Worm (Caenorhabditis elegans) whole organism, L3 larva: ENCODE data around the gene Y75B8A.63.
A peak's percentile ranks its signal among the peaks of the same experiment; 100 is the strongest.

ENCODE experiments used
- R02D3.7 ChIP-seq: fragments of 150-350 bp; optimal IDR thresholded peaks from 2 replicates; lab custom pipeline; 2014; ENCODE audit warnings: missing biosample characterization, missing genetic modification characterization
- aly-2 ChIP-seq: fragments of 150-350 bp; optimal IDR thresholded peaks from 2 replicates; lab custom pipeline; 2014; ENCODE audit warnings: missing biosample characterization, missing genetic modification characterization
- ceh-16 ChIP-seq: sonication (generic microtip); optimal IDR thresholded peaks from 2 replicates; lab custom pipeline; 2017; ENCODE audit warnings: missing biosample characterization, missing genetic modification characterization
- ceh-28 ChIP-seq: fragments of 150-350 bp; optimal IDR thresholded peaks from 2 replicates; lab custom pipeline; 2014; ENCODE audit warnings: missing biosample characterization, missing genetic modification reagents, missing genetic modification characterization
- ceh-9 ChIP-seq: sonication (generic microtip); optimal IDR thresholded peaks from 2 replicates; lab custom pipeline; 2018; ENCODE audit warnings: missing biosample characterization, missing genetic modification characterization
- daf-12 ChIP-seq: fragments of 150-350 bp; optimal IDR thresholded peaks from 2 replicates; lab custom pipeline; 2014; ENCODE audit warnings: missing biosample characterization, missing genetic modification reagents, missing genetic modification characterization
- egl-5 ChIP-seq: fragments of 150-350 bp; optimal IDR thresholded peaks from 2 replicates; lab custom pipeline; 2017; ENCODE audit warnings: missing biosample characterization, missing genetic modification reagents, missing genetic modification characterization, inconsistent platforms
- elt-1 ChIP-seq: fragments of 150-350 bp; optimal IDR thresholded peaks from 2 replicates; lab custom pipeline; 2014; ENCODE audit warnings: missing biosample characterization, missing genetic modification characterization
- elt-2 ChIP-seq: sonication (generic microtip); optimal IDR thresholded peaks from 2 replicates; lab custom pipeline; 2016; ENCODE audit warnings: missing genetic modification reagents, mild to moderate bottlenecking, missing genetic modification characterization, missing compliant biosample characterization
- fkh-10 ChIP-seq: sonication (generic microtip); optimal IDR thresholded peaks from 2 replicates; lab custom pipeline; 2017; ENCODE audit warnings: missing biosample characterization, missing genetic modification reagents, missing genetic modification characterization
- fos-1 ChIP-seq: fragments of 150-350 bp; optimal IDR thresholded peaks from 2 replicates; lab custom pipeline; 2014; ENCODE audit warnings: missing biosample characterization, missing genetic modification characterization
- hmg-11 ChIP-seq: sonication (generic microtip); optimal IDR thresholded peaks from 2 replicates; lab custom pipeline; 2016; ENCODE audit warnings: missing genetic modification characterization, missing compliant biosample characterization
- jun-1 ChIP-seq: fragments of 150-350 bp; optimal IDR thresholded peaks from 2 replicates; lab custom pipeline; 2014; ENCODE audit warnings: missing biosample characterization, missing genetic modification reagents, missing genetic modification characterization
- lin-15B ChIP-seq: fragments of 150-350 bp; optimal IDR thresholded peaks from 2 replicates; lab custom pipeline; 2014; ENCODE audit warnings: missing biosample characterization, missing genetic modification characterization
- lin-39 ChIP-seq: fragments of 150-350 bp; optimal IDR thresholded peaks from 2 replicates; lab custom pipeline; 2018; ENCODE audit warnings: missing biosample characterization, missing genetic modification reagents, missing genetic modification characterization
- lsy-12 ChIP-seq: sonication (generic microtip); optimal IDR thresholded peaks from 2 replicates; lab custom pipeline; 2016; ENCODE audit warnings: mild to moderate bottlenecking, missing genetic modification characterization, missing compliant biosample characterization
- mdl-1 ChIP-seq: fragments of 150-350 bp; optimal IDR thresholded peaks from 2 replicates; lab custom pipeline; 2014; ENCODE audit warnings: missing biosample characterization, missing genetic modification characterization
- mml-1 ChIP-seq: fragments of 150-350 bp; sonication (generic microtip); optimal IDR thresholded peaks from 3 replicates; lab custom pipeline; 2014; ENCODE audit warnings: missing biosample characterization, missing genetic modification characterization
- nfya-1 ChIP-seq: sonication (generic microtip); optimal IDR thresholded peaks from 2 replicates; lab custom pipeline; 2017; ENCODE audit warnings: missing genetic modification characterization, mild to moderate bottlenecking, missing compliant biosample characterization, antibody characterized with exemption, moderate library complexity; ENCODE audit not compliant: insufficient read depth
- nhr-11 ChIP-seq: fragments of 150-350 bp; optimal IDR thresholded peaks from 2 replicates; lab custom pipeline; 2014; ENCODE audit warnings: missing biosample characterization, missing genetic modification characterization
- nhr-23 ChIP-seq: fragments of 150-350 bp; optimal IDR thresholded peaks from 2 replicates; lab custom pipeline; 2014; ENCODE audit warnings: missing biosample characterization, missing genetic modification reagents, missing genetic modification characterization
- nhr-25 ChIP-seq: sonication (generic microtip); optimal IDR thresholded peaks from 2 replicates; lab custom pipeline; 2017; ENCODE audit warnings: missing biosample characterization, missing genetic modification characterization
- nhr-43 ChIP-seq: sonication (generic microtip); optimal IDR thresholded peaks from 2 replicates; lab custom pipeline; 2016; ENCODE audit warnings: mild to moderate bottlenecking, missing genetic modification characterization, missing compliant biosample characterization; ENCODE audit not compliant: poor library complexity, severe bottlenecking
- nhr-67 ChIP-seq: fragments of 150-350 bp; optimal IDR thresholded peaks from 2 replicates; lab custom pipeline; 2014; ENCODE audit warnings: missing biosample characterization, missing genetic modification characterization
- nhr-76 ChIP-seq: fragments of 150-350 bp; sonication (generic microtip); optimal IDR thresholded peaks from 5 replicates; lab custom pipeline; 2014; ENCODE audit warnings: missing biosample characterization, missing genetic modification characterization
- nhr-77 ChIP-seq: fragments of 150-350 bp; optimal IDR thresholded peaks from 2 replicates; lab custom pipeline; 2014; ENCODE audit warnings: missing biosample characterization, missing genetic modification characterization
- pha-4 ChIP-seq: fragments of 150-350 bp; optimal IDR thresholded peaks from 2 replicates; lab custom pipeline; 2014; ENCODE audit warnings: missing biosample characterization, missing genetic modification reagents, missing genetic modification characterization
- pqm-1 ChIP-seq: fragments of 150-350 bp; optimal IDR thresholded peaks from 2 replicates; lab custom pipeline; 2017; ENCODE audit warnings: missing biosample characterization, missing genetic modification characterization, inconsistent platforms
- sea-2 ChIP-seq: fragments of 150-350 bp; sonication (generic microtip); optimal IDR thresholded peaks from 4 replicates; lab custom pipeline; 2014; ENCODE audit warnings: missing biosample characterization, missing genetic modification reagents, missing genetic modification characterization
- skn-1 ChIP-seq: fragments of 150-350 bp; optimal IDR thresholded peaks from 2 replicates; lab custom pipeline; 2014; ENCODE audit warnings: missing biosample characterization, missing genetic modification characterization
- snpc-4 ChIP-seq: fragments of 150-350 bp; optimal IDR thresholded peaks from 2 replicates; lab custom pipeline; 2014; ENCODE audit warnings: missing biosample characterization, missing genetic modification characterization
- tbx-2 ChIP-seq: sonication (generic microtip); optimal IDR thresholded peaks from 2 replicates; lab custom pipeline; 2016; ENCODE audit warnings: mild to moderate bottlenecking, missing genetic modification characterization, missing compliant biosample characterization
- unc-62 ChIP-seq: fragments of 150-350 bp; sonication (generic microtip); optimal IDR thresholded peaks from 4 replicates; lab custom pipeline; 2014; ENCODE audit warnings: missing biosample characterization, missing genetic modification reagents, missing genetic modification characterization
- zag-1 ChIP-seq: fragments of 150-350 bp; optimal IDR thresholded peaks from 2 replicates; lab custom pipeline; 2014; ENCODE audit warnings: missing biosample characterization, missing genetic modification characterization

Y75B8A.63 gene

DNA sequence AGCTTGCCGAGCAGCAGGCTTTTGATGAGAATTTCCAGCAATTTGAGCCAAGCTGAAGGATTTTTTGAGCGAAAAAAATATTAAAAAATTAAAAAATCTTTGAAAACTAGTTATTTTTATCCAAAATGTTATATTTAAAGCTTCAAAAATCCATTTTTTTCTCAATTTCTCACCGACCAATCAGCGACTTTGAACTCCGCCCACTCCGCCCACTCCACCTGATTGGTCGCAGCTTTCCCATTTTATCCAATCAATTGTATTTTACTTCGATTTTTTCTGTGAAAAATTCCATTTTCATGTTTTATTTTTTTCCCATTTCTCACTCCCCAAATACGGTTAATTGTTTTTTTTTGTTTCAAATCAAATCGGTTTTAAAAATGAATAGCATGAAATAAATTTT, 17.2 kb downstream of the Y75B8A.63 start:
- TF ChIP-seq nfya-1 (tag; lab: Kevin White, UChicago) (peak; percentile 100), pqm-1 (tag; lab: Kevin White, UChicago) (no peak)
- TF ChIP-seq, all 47 proteins: peak for 1

ce11 chrIII:12349027-12349426, 21.3 kb downstream of the Y75B8A.63 start:
- peak; percentile 87 for TF ChIP-seq nfya-1 (tag; lab: Kevin White, UChicago)
- TF ChIP-seq elt-2 (tag; lab: Kevin White, UChicago) = no peak
- TF ChIP-seq aly-2 (tag; lab: Kevin White, UChicago) = no peak
- TF ChIP-seq nhr-43 (tag; lab: Kevin White, UChicago) = no peak

DNA sequence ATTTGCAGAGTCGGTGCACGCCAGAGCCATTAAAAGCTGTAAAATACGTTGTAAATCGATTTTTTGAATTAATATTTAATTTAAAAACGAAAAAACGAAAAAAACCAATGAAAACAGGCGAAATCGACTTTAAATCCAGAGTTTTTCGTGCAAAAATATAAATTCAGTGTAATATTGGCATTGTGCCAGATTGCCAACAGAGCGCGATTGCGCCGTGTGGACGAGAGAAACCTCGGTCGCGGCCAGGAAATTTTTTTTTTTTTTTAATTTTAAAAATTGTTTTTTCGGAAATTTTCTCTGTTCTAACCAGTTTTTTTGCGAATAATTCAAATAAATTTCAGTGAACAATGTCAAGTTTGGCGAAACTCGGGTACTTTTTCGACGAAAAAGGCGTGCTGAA, 23.6 kb downstream of the Y75B8A.63 start, which contains the start of the genes pph-4.1 and Y75B8A.31:
Gene pph-4.1 (minus strand): TSS at position 36 of the 400 bp plus-strand sequence.
Gene Y75B8A.31 (plus strand): TSS at position 342 of the 400 bp plus-strand sequence.
- TF ChIP-seq fkh-10 (GFP tag; lab: Kevin White, UChicago) (no peak), nhr-43 (tag; lab: Kevin White, UChicago) (peak; percentile 91), hmg-11 (tag; lab: Kevin White, UChicago) (peak; percentile 72), nhr-23 (tag; lab: Kevin White, UChicago) (peak; percentile 93), fos-1 (tag; lab: Kevin White, UChicago) (no peak), elt-2 (tag; lab: Kevin White, UChicago) (peak; percentile 54), lin-15B (tag; lab: Kevin White, UChicago) (peak; percentile 98), mdl-1 (no peak), tbx-2 (tag; lab: Kevin White, UChicago) (peak; percentile 4), zag-1 (tag; lab: Kevin White, UChicago) (no peak), nhr-77 (tag; lab: Kevin White, UChicago) (peak; percentile 21), nhr-76 (tag; lab: Kevin White, UChicago) (no peak), lsy-12 (peak; percentile 14), nhr-11 (tag; lab: Kevin White, UChicago) (no peak), nfya-1 (tag; lab: Kevin White, UChicago) (peak; percentile 93), sea-2 (GFP tag; lab: Kevin White, UChicago) (no peak), ceh-9 (tag; lab: Kevin White, UChicago) (no peak), jun-1 (tag; lab: Kevin White, UChicago) (peak; percentile 33), pha-4 (tag; lab: Kevin White, UChicago) (peak; percentile 94), pqm-1 (tag; lab: Kevin White, UChicago) (peak; percentile 45), ceh-28 (tag; lab: Kevin White, UChicago) (peak; percentile 68), nhr-67 (tag; lab: Kevin White, UChicago) (no peak), unc-62 (GFP tag; lab: Kevin White, UChicago) (no peak), nhr-25 (tag; lab: Kevin White, UChicago) (peak; percentile 53), lin-39 (tag; lab: Kevin White, UChicago) (peak; percentile 13), skn-1 (tag; lab: Kevin White, UChicago) (peak; percentile 43), R02D3.7 (peak; percentile 58), daf-12 (tag; lab: Kevin White, UChicago) (no peak), snpc-4 (tag; lab: Kevin White, UChicago) (peak; percentile 89), egl-5 (tag; lab: Kevin White, UChicago) (no peak), elt-1 (peak; percentile 50)

DNA sequence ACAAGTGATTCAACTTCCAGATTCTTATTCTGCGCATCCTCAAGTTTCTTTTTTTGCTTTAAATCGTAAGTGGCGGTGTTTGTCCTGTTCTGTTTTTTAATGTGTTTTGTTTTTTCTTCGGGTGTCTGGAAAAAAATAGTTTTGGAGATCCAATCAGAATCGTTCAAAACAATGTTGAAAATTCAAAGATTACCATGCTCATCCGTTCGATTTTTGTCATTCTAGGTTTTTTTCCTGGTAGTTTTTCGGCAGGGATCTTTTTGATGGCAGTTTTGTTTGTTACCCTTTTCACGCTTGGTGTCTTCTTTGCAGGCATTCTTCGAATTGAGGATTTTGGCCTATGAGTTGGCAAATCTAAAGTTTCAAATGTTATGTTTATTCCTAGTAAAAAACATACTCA, 28.8 kb downstream of the Y75B8A.63 start:
- TF ChIP-seq mml-1 = no peak

DNA sequence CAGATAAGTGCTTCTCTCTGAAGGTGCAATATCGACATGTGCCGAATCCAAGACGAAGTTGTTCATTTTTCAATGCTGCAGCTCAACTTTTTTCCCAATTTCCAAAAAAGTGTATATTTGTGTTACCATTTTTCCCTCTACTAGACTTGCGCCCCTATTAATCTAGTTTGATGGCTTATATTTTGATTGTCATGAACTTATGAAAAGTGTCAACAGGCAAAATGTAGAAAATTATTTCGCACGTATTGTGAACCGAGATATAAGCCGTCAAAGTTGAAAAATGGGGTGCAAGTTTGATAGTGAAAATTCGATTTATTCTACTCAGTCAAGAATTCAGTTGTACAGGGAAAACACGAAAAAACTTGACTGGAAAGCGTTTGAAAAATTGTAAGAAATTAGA, 30.7 kb downstream of the Y75B8A.63 start, which contains the start of gene Y75B8A.32:
Gene Y75B8A.32 (minus strand): TSS at position 101 of the 400 bp plus-strand sequence.
- TF ChIP-seq snpc-4 (tag; lab: Kevin White, UChicago) (no peak), ceh-16 (tag; lab: Kevin White, UChicago) (no peak)
